Worm (Caenorhabditis elegans): ENCODE data around the gene Y57G11C.52.
A peak's percentile ranks its signal among the peaks of the same experiment; 100 is the strongest.

Gene Y57G11C.52

ce11 chrIV:14874926-14875570 is 21.2 kb downstream of the Y57G11C.52 start (continued):
- TF ChIP-seq hlh-4 (tag; optimal IDR thresholded peaks at IDR 0.05) (no peak), hlh-17 (GFP tag; optimal IDR thresholded peaks at IDR 0.05; ENCODE audit: borderline replicate concordance) (no peak), lin-14 (GFP tag; optimal IDR thresholded peaks at IDR 0.05) (peak; percentile 66), unc-62 (GFP tag; optimal IDR thresholded peaks at IDR 0.05) (no peak), nhr-12 (tag; optimal IDR thresholded peaks at IDR 0.05) (no peak), dpl-1 (GFP tag; optimal IDR thresholded peaks at IDR 0.05) (no peak), C16A3.4 (tag; optimal IDR thresholded peaks at IDR 0.05) (peak; percentile 8), nhr-77 (tag; optimal IDR thresholded peaks at IDR 0.05) (peak; percentile 77), Y116A8C.19 (tag; optimal IDR thresholded peaks at IDR 0.05; ENCODE audit: borderline replicate concordance) (no peak), fos-1 (tag; optimal IDR thresholded peaks at IDR 0.05) (peak; percentile 2), ceh-88 (GFP tag; IDR thresholded peaks at IDR 0.05) (no peak), jun-1 (tag; optimal IDR thresholded peaks at IDR 0.05) (peak; percentile 35), mab-9 (GFP tag; IDR thresholded peaks at IDR 0.05) (no peak), C34B4.2 (tag; optimal IDR thresholded peaks at IDR 0.05) (no peak), ama-1 (optimal IDR thresholded peaks at IDR 0.05) (no peak), ceh-63 (GFP tag; optimal IDR thresholded peaks at IDR 0.05) (no peak), snpc-4 (tag; optimal IDR thresholded peaks at IDR 0.05) (no peak), tlp-1 (tag; optimal IDR thresholded peaks at IDR 0.05) (no peak), nhr-90 (tag; optimal IDR thresholded peaks at IDR 0.05; ENCODE audit: poor library complexity) (peak; percentile 72), sptf-1 (tag; optimal IDR thresholded peaks at IDR 0.05) (no peak), swsn-7 (tag; optimal IDR thresholded peaks at IDR 0.05) (peak; percentile 34), irx-1 (tag; optimal IDR thresholded peaks at IDR 0.05) (no peak), hpl-2 (GFP tag; optimal IDR thresholded peaks at IDR 0.05) (no peak), nhr-20 (tag; optimal IDR thresholded peaks at IDR 0.05) (peak; percentile 45), dsc-1 (tag; optimal IDR thresholded peaks at IDR 0.05) (no peak), C04F5.9 (tag; optimal IDR thresholded peaks at IDR 0.05) (no peak), tbx-2 (tag; optimal IDR thresholded peaks at IDR 0.05) (peak; percentile 52), ets-5 (GFP tag; IDR thresholded peaks at IDR 0.05) (no peak), alr-1 (tag; optimal IDR thresholded peaks at IDR 0.05; ENCODE audit: borderline replicate concordance) (no peak), lin-13 (GFP tag; optimal IDR thresholded peaks at IDR 0.05) (no peak), unc-98 (GFP tag; IDR thresholded peaks at IDR 0.05) (no peak), mep-1 (tag; optimal IDR thresholded peaks at IDR 0.05) (peak; percentile 52)

DNA sequence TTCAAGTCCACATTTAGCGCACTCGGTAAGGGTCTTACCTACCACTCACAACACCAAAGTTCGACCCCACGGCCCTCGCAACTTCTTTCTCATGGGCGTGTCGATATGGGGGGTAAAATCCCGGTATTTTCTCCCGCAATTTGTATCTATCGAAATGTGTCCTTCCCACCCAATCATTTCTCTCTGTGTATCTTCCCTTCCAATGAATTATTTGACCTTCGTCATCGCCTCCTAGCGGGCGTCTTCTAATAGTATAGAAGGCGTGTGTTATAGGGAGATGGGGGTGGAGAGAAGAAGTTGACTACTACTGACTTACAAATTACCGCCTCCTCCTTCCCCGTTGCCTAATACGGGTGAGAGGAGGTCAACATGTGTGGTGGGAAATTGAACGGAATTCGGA is 22.8 kb downstream of the Y57G11C.52 start:
- peak; percentile 27 for TF ChIP-seq snu-23 (GFP tag; optimal IDR thresholded peaks at IDR 0.05)
- no peak for TF ChIP-seq nhr-77 (tag; optimal IDR thresholded peaks at IDR 0.05)
- TF ChIP-seq ztf-11 (tag; optimal IDR thresholded peaks at IDR 0.05): no peak
- no peak for TF ChIP-seq aha-1 (tag; optimal IDR thresholded peaks at IDR 0.05)
- TF ChIP-seq mef-2 (tag; optimal IDR thresholded peaks at IDR 0.05): no peak
- no peak for TF ChIP-seq irx-1 (tag; optimal IDR thresholded peaks at IDR 0.05)
- peak in 1 of 3 experiments; percentile 10 for TF ChIP-seq dpl-1 (GFP tag; optimal IDR thresholded peaks at IDR 0.05)
- TF ChIP-seq pag-3 (tag; optimal IDR thresholded peaks at IDR 0.05; ENCODE audit: borderline replicate concordance, insufficient read depth): no peak
- TF ChIP-seq sox-4 (tag; optimal IDR thresholded peaks at IDR 0.05): no peak
- no peak for TF ChIP-seq egl-27 (tag; optimal IDR thresholded peaks at IDR 0.05)
- TF ChIP-seq unc-98 (GFP tag; IDR thresholded peaks at IDR 0.05): no peak
- no peak for TF ChIP-seq nhr-20 (tag; optimal IDR thresholded peaks at IDR 0.05)
- TF ChIP-seq fkh-4 (tag; optimal IDR thresholded peaks at IDR 0.05; ENCODE audit: borderline replicate concordance): no peak
- TF ChIP-seq skn-1 (tag; optimal IDR thresholded peaks at IDR 0.05): no peak
- TF ChIP-seq tlp-1 (tag; optimal IDR thresholded peaks at IDR 0.05): no peak
- no peak for TF ChIP-seq nhr-12 (tag; optimal IDR thresholded peaks at IDR 0.05)
- no peak for TF ChIP-seq fos-1 (tag; optimal IDR thresholded peaks at IDR 0.05)
- no peak for TF ChIP-seq lir-3 (tag; optimal IDR thresholded peaks at IDR 0.05; ENCODE audit: poor library complexity)
- TF ChIP-seq elt-3 (tag; optimal IDR thresholded peaks at IDR 0.05): peak in 1 of 6 experiments; percentile 10
- no peak for TF ChIP-seq unc-86 (tag; optimal IDR thresholded peaks at IDR 0.05)
- TF ChIP-seq nhr-90 (tag; optimal IDR thresholded peaks at IDR 0.05; ENCODE audit: poor library complexity): no peak
- no peak for TF ChIP-seq fkh-8 (tag; optimal IDR thresholded peaks at IDR 0.05)
- TF ChIP-seq unc-30 (tag; optimal IDR thresholded peaks at IDR 0.05): no peak
- TF ChIP-seq jun-1 (tag; optimal IDR thresholded peaks at IDR 0.05): no peak
- no peak for TF ChIP-seq nhr-47 (tag; optimal IDR thresholded peaks at IDR 0.05)
- TF ChIP-seq nhr-237 (tag; optimal IDR thresholded peaks at IDR 0.05): no peak
- peak; percentile 11 for TF ChIP-seq nhr-71 (tag; optimal IDR thresholded peaks at IDR 0.05)
- no peak for TF ChIP-seq C16A3.4 (tag; optimal IDR thresholded peaks at IDR 0.05)
- TF ChIP-seq ceh-82 (tag; optimal IDR thresholded peaks at IDR 0.05): no peak
